Worm (Caenorhabditis elegans): ENCODE results near the gene W03C9.5.

W03C9.5 gene

DNA sequence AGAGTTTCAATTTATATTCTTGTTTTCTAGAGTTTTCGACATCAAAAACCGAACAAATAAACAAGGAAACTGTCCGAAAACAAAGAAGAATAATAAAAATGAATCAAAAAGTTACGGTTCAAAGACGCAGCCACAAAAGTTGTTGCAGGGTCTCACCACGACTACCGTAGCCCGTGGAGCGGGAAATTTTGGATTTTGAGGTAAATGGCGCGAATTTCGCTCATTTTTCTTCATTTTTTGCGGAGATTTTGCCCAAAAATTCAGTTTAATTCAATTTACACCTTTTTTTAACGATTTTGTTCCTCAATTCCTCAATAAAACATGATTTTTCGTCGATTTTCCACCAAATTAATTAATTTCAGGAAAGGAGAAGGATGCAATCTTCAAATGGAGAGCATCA lies 931 bp upstream of the W03C9.5 start, which contains the start of gene mex-1:
Gene mex-1 (plus strand): TSS at position 363 of the 400 bp plus-strand sequence.
- no peak for TF ChIP-seq lin-13 (GFP tag; optimal IDR thresholded peaks at IDR 0.05)
- TF ChIP-seq alr-1 (tag; optimal IDR thresholded peaks at IDR 0.05): no peak
- TF ChIP-seq elt-1 (tag; optimal IDR thresholded peaks at IDR 0.05): no peak
- no peak for TF ChIP-seq nhr-237 (tag; optimal IDR thresholded peaks at IDR 0.05)
- TF ChIP-seq mbf-1 (tag; optimal IDR thresholded peaks at IDR 0.05): no peak
- TF ChIP-seq nhr-25 (tag; optimal IDR thresholded peaks at IDR 0.05): no peak
- no peak for TF ChIP-seq nhr-10 (tag; optimal IDR thresholded peaks at IDR 0.05)
- TF ChIP-seq Y55F3AM.14 (GFP tag; optimal IDR thresholded peaks at IDR 0.05): no peak
- TF ChIP-seq nhr-23 (tag; optimal IDR thresholded peaks at IDR 0.05): no peak
- TF ChIP-seq lin-11 (tag; optimal IDR thresholded peaks at IDR 0.05): no peak
- no peak for TF ChIP-seq lsy-2 (tag; optimal IDR thresholded peaks at IDR 0.05)
- no peak for TF ChIP-seq lin-39 (tag; optimal IDR thresholded peaks at IDR 0.05)
- TF ChIP-seq ceh-82 (tag; optimal IDR thresholded peaks at IDR 0.05): no peak
- no peak for TF ChIP-seq unc-62 (GFP tag; optimal IDR thresholded peaks at IDR 0.05)
- no peak for TF ChIP-seq ztf-11 (tag; optimal IDR thresholded peaks at IDR 0.05)
- no peak for TF ChIP-seq nhr-6 (tag; optimal IDR thresholded peaks at IDR 0.05)
- TF ChIP-seq unc-39 (tag; optimal IDR thresholded peaks at IDR 0.05): no peak

DNA sequence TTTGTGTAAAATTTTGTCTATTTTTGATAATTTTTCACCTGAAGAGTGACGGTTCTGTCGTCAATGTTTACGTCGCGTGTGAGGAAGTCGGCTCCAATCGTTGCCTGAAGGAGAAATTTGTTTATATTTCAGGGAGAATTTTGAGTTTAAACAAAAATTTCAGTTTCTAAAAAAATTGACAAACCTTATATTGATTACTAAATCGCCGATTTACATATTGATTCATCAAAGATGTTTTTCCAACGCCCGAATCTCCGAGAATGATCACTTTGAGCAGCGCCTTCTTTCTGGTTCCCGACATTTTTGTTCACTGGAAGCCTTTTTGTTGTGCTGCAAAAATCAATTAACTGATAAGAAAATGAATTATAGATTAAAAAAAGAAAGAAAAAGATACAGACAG lies 742 bp downstream of the W03C9.5 start, which contains the start of gene rab-7:
Gene rab-7 (minus strand): TSS at position 330 of the 400 bp plus-strand sequence.
- TF ChIP-seq nhr-12 (tag; optimal IDR thresholded peaks at IDR 0.05) (no peak), nhr-237 (tag; optimal IDR thresholded peaks at IDR 0.05) (no peak), gmeb-1 (tag; optimal IDR thresholded peaks at IDR 0.05) (peak; percentile 36), ztf-4 (tag; optimal IDR thresholded peaks at IDR 0.05) (peak; percentile 2), lin-13 (GFP tag; optimal IDR thresholded peaks at IDR 0.05) (peak; percentile 29), lsy-2 (tag; optimal IDR thresholded peaks at IDR 0.05) (peak in 1 of 2 experiments; percentile 17), nhr-23 (tag; optimal IDR thresholded peaks at IDR 0.05) (no peak), nhr-6 (tag; optimal IDR thresholded peaks at IDR 0.05) (peak; percentile 31), ceh-82 (tag; optimal IDR thresholded peaks at IDR 0.05) (no peak), ama-1 (optimal IDR thresholded peaks at IDR 0.05) (peak; percentile 75)

DNA sequence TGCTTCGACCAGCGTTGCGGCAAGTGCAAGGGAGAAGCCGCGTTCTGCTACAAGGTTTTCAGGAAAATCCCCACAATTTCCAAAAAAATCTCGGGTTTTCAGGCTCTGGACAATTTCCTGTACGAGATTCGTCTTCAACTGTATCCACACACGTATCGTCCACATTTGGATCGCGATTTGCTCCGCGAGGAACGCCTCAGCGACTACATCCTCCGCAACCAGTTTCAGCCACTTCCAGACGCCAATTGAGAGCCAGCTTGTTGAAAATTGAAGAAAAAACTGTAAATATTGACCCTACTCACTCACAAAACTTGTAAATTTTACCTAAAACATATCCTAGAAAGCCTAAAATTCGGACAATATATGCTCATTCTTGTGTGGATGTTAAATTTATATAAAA lies 2.5 kb downstream of the W03C9.5 start:
- TF ChIP-seq lin-11 (tag; optimal IDR thresholded peaks at IDR 0.05): no peak
- peak; percentile 51 for TF ChIP-seq ama-1 (optimal IDR thresholded peaks at IDR 0.05)
- peak; percentile 3 for TF ChIP-seq nhr-129 (tag; optimal IDR thresholded peaks at IDR 0.05)

DNA sequence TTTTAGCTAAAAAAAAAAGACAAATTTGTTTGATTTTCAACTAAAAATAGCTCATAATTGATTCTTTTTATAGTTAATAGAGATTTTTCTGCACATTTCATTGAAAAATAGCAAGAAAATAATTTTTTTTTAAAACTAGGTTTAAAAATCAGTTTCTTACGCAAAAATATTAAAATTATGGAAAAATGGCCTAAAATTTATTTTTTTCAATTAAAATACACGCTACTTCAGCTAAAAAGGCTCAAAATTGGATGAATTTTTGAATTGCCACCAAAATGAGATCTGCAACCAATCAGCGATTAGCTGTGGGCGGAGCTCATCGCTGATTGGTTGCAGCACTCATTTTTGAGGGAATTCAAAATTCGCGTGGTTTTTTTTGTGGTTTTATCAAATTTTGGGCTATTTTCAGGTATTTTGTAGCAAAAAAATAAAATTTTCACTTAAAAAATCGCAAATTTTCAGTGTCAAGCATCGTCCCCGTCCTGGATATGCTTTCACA lies 4.2 kb downstream of the W03C9.5 start:
- TF ChIP-seq sem-4 (tag; optimal IDR thresholded peaks at IDR 0.05) (no peak), ztf-11 (tag; optimal IDR thresholded peaks at IDR 0.05) (no peak), nhr-6 (tag; optimal IDR thresholded peaks at IDR 0.05) (no peak), R02D3.7 (tag; optimal IDR thresholded peaks at IDR 0.05) (no peak), peb-1 (tag; optimal IDR thresholded peaks at IDR 0.05) (no peak), lin-11 (tag; optimal IDR thresholded peaks at IDR 0.05) (no peak), unc-55 (GFP tag; optimal IDR thresholded peaks at IDR 0.05) (no peak), elt-3 (tag; optimal IDR thresholded peaks at IDR 0.05) (no peak), mab-5 (tag; optimal IDR thresholded peaks at IDR 0.05) (no peak), Y55F3AM.14 (GFP tag; optimal IDR thresholded peaks at IDR 0.05) (no peak), C34F6.9 (tag; optimal IDR thresholded peaks at IDR 0.05) (no peak), ceh-82 (tag; optimal IDR thresholded peaks at IDR 0.05) (no peak)

DNA sequence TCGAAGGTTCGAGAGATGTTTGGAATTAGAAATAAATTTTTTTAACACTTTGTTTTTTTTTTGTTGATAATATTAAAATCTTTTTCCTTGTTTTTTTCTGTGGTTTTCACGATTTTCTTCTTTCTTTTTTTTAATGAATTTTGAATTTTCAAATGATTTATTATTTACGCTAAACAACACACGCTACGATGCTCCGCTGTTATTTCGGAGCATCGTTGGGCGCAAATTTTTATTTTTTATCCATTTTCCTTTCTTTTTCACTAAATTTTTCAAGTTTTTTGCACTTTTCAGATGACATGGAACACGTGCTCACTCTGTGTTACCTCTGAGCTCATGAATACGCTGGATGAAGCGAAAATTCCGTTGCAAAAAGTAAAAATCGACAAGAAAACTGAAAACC lies 5.3 kb downstream of the W03C9.5 start, which contains the start of the genes W03C9.1 and W03C9.2:
Gene W03C9.1 (minus strand): TSS at position 46 of the 400 bp plus-strand sequence.
Gene W03C9.2 (plus strand): TSS at position 286 of the 400 bp plus-strand sequence.
- no peak for TF ChIP-seq skn-1 (tag; optimal IDR thresholded peaks at IDR 0.05)
- no peak for TF ChIP-seq crh-2 (tag; optimal IDR thresholded peaks at IDR 0.05)
- TF ChIP-seq sma-3 (GFP tag; optimal IDR thresholded peaks at IDR 0.05): no peak
- TF ChIP-seq nhr-23 (tag; optimal IDR thresholded peaks at IDR 0.05): no peak
- TF ChIP-seq ceh-16 (tag; optimal IDR thresholded peaks at IDR 0.05): no peak
- TF ChIP-seq fos-1 (tag; optimal IDR thresholded peaks at IDR 0.05): no peak

Data from whole organism, L2 larva.